Worm (Caenorhabditis elegans) whole organism, L1 larva: ENCODE measurements around the gene E01G4.6.

ENCODE experiments used
- C16A3.4 ChIP-seq: fragments of 150-350 bp; optimal IDR thresholded peaks from 2 replicates; lab custom pipeline; 2014; ENCODE audit warnings: missing biosample characterization, missing genetic modification characterization
- F16B12.6 ChIP-seq: fragments of 150-350 bp; optimal IDR thresholded peaks from 2 replicates; lab custom pipeline; 2014; ENCODE audit warnings: missing biosample characterization, missing genetic modification characterization
- aha-1 ChIP-seq: fragments of 150-350 bp; optimal IDR thresholded peaks from 2 replicates; lab custom pipeline; 2014; ENCODE audit warnings: missing biosample characterization, missing genetic modification characterization
- aly-2 ChIP-seq: fragments of 150-350 bp; optimal IDR thresholded peaks from 2 replicates; lab custom pipeline; 2014; ENCODE audit warnings: missing biosample characterization, missing genetic modification characterization
- ceh-63 ChIP-seq: fragments of 200-800 bp; sonication (Bioruptor generic); optimal IDR thresholded peaks from 2 replicates; lab custom pipeline; 2018; ENCODE audit warnings: mild to moderate bottlenecking, missing genetic modification characterization, missing compliant biosample characterization
- ces-1 ChIP-seq: fragments of 150-350 bp; optimal IDR thresholded peaks from 2 replicates; lab custom pipeline; 2014; ENCODE audit warnings: missing biosample characterization, missing genetic modification reagents, missing genetic modification characterization
- dpl-1 ChIP-seq, 3 experiments: fragments of 150-350 bp in 2 of 3; sonication (generic microtip) in 1 of 3; optimal IDR thresholded peaks; 2 replicates each; lab custom pipeline; 2014 to 2017; ENCODE audit warnings: missing biosample characterization in 3 of 3, missing genetic modification characterization in 3 of 3, missing genetic modification reagents in 3 of 3
- dsc-1 ChIP-seq: sonication (generic microtip); optimal IDR thresholded peaks from 2 replicates; lab custom pipeline; 2016; ENCODE audit warnings: mild to moderate bottlenecking, missing genetic modification characterization, missing compliant biosample characterization
- efl-1 ChIP-seq, 4 experiments: fragments of 150-350 bp; optimal IDR thresholded peaks in 3 of 4; peaks in 1 of 4; 1 replicate in 1 of 4; 2 replicates in 3 of 4; lab custom pipeline; 2014; ENCODE audit warnings: missing biosample characterization in 2 of 4, missing genetic modification characterization in 2 of 4, missing genetic modification reagents in 2 of 4
- efl-3 ChIP-seq: fragments of 200-800 bp; sonication (Bioruptor generic); optimal IDR thresholded peaks from 2 replicates; lab custom pipeline; 2018; ENCODE audit warnings: mild to moderate bottlenecking, missing genetic modification characterization, missing compliant biosample characterization
- egl-13 ChIP-seq: sonication (generic microtip); optimal IDR thresholded peaks from 2 replicates; lab custom pipeline; 2016; ENCODE audit warnings: missing genotype, missing genetic modification reagents, missing genetic modification characterization, missing compliant biosample characterization
- elt-2 ChIP-seq: sonication (generic microtip); optimal IDR thresholded peaks from 2 replicates; lab custom pipeline; 2016; ENCODE audit warnings: missing genetic modification characterization, mild to moderate bottlenecking, inconsistent platforms, missing compliant biosample characterization, missing genetic modification reagents
- lin-14 ChIP-seq: fragments of 200-800 bp; sonication (Bioruptor generic); optimal IDR thresholded peaks from 2 replicates; lab custom pipeline; 2018; ENCODE audit warnings: mild to moderate bottlenecking, missing genetic modification characterization, moderate library complexity, missing compliant biosample characterization
- lin-35 ChIP-seq, 2 experiments: fragments of 150-350 bp; optimal IDR thresholded peaks; 2 replicates each; lab custom pipeline; 2014; ENCODE audit warnings: missing biosample characterization in 2 of 2, missing genetic modification characterization in 2 of 2, missing genetic modification reagents in 2 of 2
- lsy-2 ChIP-seq, 2 experiments: fragments of 150-350 bp; optimal IDR thresholded peaks; 2 replicates each; lab custom pipeline; 2014; ENCODE audit warnings: missing biosample characterization in 2 of 2, missing genetic modification characterization in 2 of 2
- mab-9 ChIP-seq: fragments of 200-800 bp; sonication (Bioruptor generic); IDR thresholded peaks from 2 replicates; pipeline ENCODE4 v1.3.6; 2022; ENCODE audit warnings: missing genetic modification reagents, missing genetic modification characterization, missing compliant biosample characterization
- mdl-1 ChIP-seq, 2 experiments: fragments of 150-350 bp; optimal IDR thresholded peaks; 2 replicates each; lab custom pipeline; 2014 to 2017; ENCODE audit warnings: missing biosample characterization in 2 of 2, missing genetic modification characterization in 2 of 2, inconsistent platforms in 1 of 2
- mep-1 ChIP-seq: fragments of 150-350 bp; optimal IDR thresholded peaks from 2 replicates; lab custom pipeline; 2014; ENCODE audit warnings: missing biosample characterization, missing genetic modification characterization
- nhr-11 ChIP-seq: fragments of 150-350 bp; optimal IDR thresholded peaks from 2 replicates; lab custom pipeline; 2014; ENCODE audit warnings: missing biosample characterization, missing genetic modification characterization
- nhr-12 ChIP-seq: sonication (generic microtip); optimal IDR thresholded peaks from 2 replicates; lab custom pipeline; 2017; ENCODE audit warnings: missing biosample characterization, missing genetic modification characterization
- nhr-19 ChIP-seq: fragments of 200-800 bp; sonication (Bioruptor generic); conservative IDR thresholded peaks from 2 replicates; pipeline ENCODE4 v1.3.6; 2022; ENCODE audit warnings: missing genetic modification characterization, missing compliant biosample characterization
- nhr-237 ChIP-seq: fragments of 150-350 bp; optimal IDR thresholded peaks from 2 replicates; lab custom pipeline; 2014; ENCODE audit warnings: missing biosample characterization, missing genetic modification characterization
- nhr-28 ChIP-seq: fragments of 150-350 bp; optimal IDR thresholded peaks from 2 replicates; lab custom pipeline; 2014; ENCODE audit warnings: missing biosample characterization, missing genetic modification characterization
- nhr-47 ChIP-seq: sonication (generic microtip); optimal IDR thresholded peaks from 2 replicates; lab custom pipeline; 2016; ENCODE audit warnings: mild to moderate bottlenecking, missing genetic modification characterization, moderate library complexity, missing compliant biosample characterization
- nhr-71 ChIP-seq: sonication (generic microtip); optimal IDR thresholded peaks from 2 replicates; lab custom pipeline; 2016; ENCODE audit warnings: mild to moderate bottlenecking, missing genetic modification characterization, moderate library complexity, missing compliant biosample characterization
- pag-3 ChIP-seq: sonication (generic microtip); optimal IDR thresholded peaks from 2 replicates; lab custom pipeline; 2017; ENCODE audit warnings: missing genetic modification characterization, mild to moderate bottlenecking, missing compliant biosample characterization, antibody characterized with exemption, borderline replicate concordance; ENCODE audit not compliant: insufficient read depth
- rnt-1 ChIP-seq: sonication (generic microtip); optimal IDR thresholded peaks from 2 replicates; lab custom pipeline; 2016; ENCODE audit warnings: mild to moderate bottlenecking, missing genetic modification characterization, moderate library complexity, missing compliant biosample characterization
- skn-1 ChIP-seq: fragments of 150-350 bp; optimal IDR thresholded peaks from 2 replicates; lab custom pipeline; 2014; ENCODE audit warnings: missing biosample characterization, missing genetic modification characterization
- snpc-4 ChIP-seq: fragments of 150-350 bp; optimal IDR thresholded peaks from 2 replicates; lab custom pipeline; 2014; ENCODE audit warnings: missing biosample characterization, missing genetic modification characterization
- sup-37 ChIP-seq: fragments of 200-800 bp; sonication (Bioruptor generic); optimal IDR thresholded peaks from 2 replicates; lab custom pipeline; 2018; ENCODE audit warnings: mild to moderate bottlenecking, missing genetic modification characterization, missing compliant biosample characterization
- swsn-7 ChIP-seq: sonication (generic microtip); optimal IDR thresholded peaks from 2 replicates; lab custom pipeline; 2016; ENCODE audit warnings: missing genetic modification characterization, missing compliant biosample characterization
- tbx-2 ChIP-seq: sonication (generic microtip); optimal IDR thresholded peaks from 2 replicates; lab custom pipeline; 2016; ENCODE audit warnings: missing genetic modification characterization, missing compliant biosample characterization
- tlp-1 ChIP-seq: fragments of 150-350 bp; optimal IDR thresholded peaks from 2 replicates; lab custom pipeline; 2014; ENCODE audit warnings: missing biosample characterization, missing genetic modification characterization
- unc-98 ChIP-seq: fragments of 200-800 bp; sonication (Bioruptor generic); IDR thresholded peaks from 2 replicates; pipeline ENCODE4 v1.3.6; 2022; ENCODE audit warnings: missing genetic modification characterization, missing compliant biosample characterization
- vab-15 ChIP-seq: sonication (generic microtip); optimal IDR thresholded peaks from 2 replicates; lab custom pipeline; 2017; ENCODE audit warnings: missing genotype, mild to moderate bottlenecking, missing genetic modification characterization, missing compliant biosample characterization
- xbp-1 ChIP-seq: sonication (generic microtip); optimal IDR thresholded peaks from 2 replicates; lab custom pipeline; 2016; ENCODE audit warnings: missing genetic modification characterization, missing compliant biosample characterization
- zag-1 ChIP-seq: fragments of 150-350 bp; optimal IDR thresholded peaks from 2 replicates; lab custom pipeline; 2014; ENCODE audit warnings: missing biosample characterization, missing genetic modification characterization
- zip-4 ChIP-seq: fragments of 200-800 bp; sonication (Bioruptor generic); optimal IDR thresholded peaks from 2 replicates; lab custom pipeline; 2018; ENCODE audit warnings: mild to moderate bottlenecking, missing genetic modification characterization, moderate library complexity, missing compliant biosample characterization
- ztf-11 ChIP-seq, 2 experiments: sonication (generic microtip); optimal IDR thresholded peaks; 2 replicates each; lab custom pipeline; 2016 to 2017; ENCODE audit warnings: missing genetic modification characterization in 2 of 2, missing biosample characterization in 1 of 2, missing compliant biosample characterization in 1 of 2

E01G4.6 gene

ce11 chrII:13494762-13495161 lies 12.6 kb downstream of the E01G4.6 start (continued):
- TF ChIP-seq efl-1 (optimal IDR thresholded peaks at IDR 0.05; lab: Kevin White, UChicago) = peak; percentile 25 to 54
- peak; percentile 62 to 93 for TF ChIP-seq efl-1 (GFP tag; optimal IDR thresholded peaks at IDR 0.05 in 1 of 2; lab: Kevin White, UChicago)
- peak; percentile 50 for TF ChIP-seq swsn-7
- no peak for TF ChIP-seq zag-1 (tag; lab: Kevin White, UChicago)
- TF ChIP-seq F16B12.6 (tag; lab: Kevin White, UChicago) = peak; percentile 93
- TF ChIP-seq lsy-2 (tag; optimal IDR thresholded peaks at IDR 0.05; lab: Kevin White, UChicago) = peak; percentile 68 to 69
- TF ChIP-seq elt-2 (tag; lab: Kevin White, UChicago) = no peak
- TF ChIP-seq rnt-1 (tag; lab: Kevin White, UChicago) = peak; percentile 25
- no peak for TF ChIP-seq mdl-1 (tag; optimal IDR thresholded peaks at IDR 0.05; lab: Kevin White, UChicago)
- no peak for TF ChIP-seq nhr-237 (tag; lab: Kevin White, UChicago)
- no peak for TF ChIP-seq mab-9 (GFP tag; lab: Robert Waterston, UW)
- TF ChIP-seq nhr-71 = peak; percentile 59
- TF ChIP-seq ztf-11 (tag; optimal IDR thresholded peaks at IDR 0.05; lab: Kevin White, UChicago) = no peak
- peak; percentile 66 for TF ChIP-seq mep-1
- TF ChIP-seq snpc-4 (tag; lab: Kevin White, UChicago) = peak; percentile 29
- no peak for TF ChIP-seq unc-98 (GFP tag; lab: Robert Waterston, UW)
- TF ChIP-seq nhr-12 = no peak
- TF ChIP-seq dpl-1 (GFP tag; optimal IDR thresholded peaks at IDR 0.05; lab: Kevin White, UChicago) = peak in 2 of 3 experiments; percentile 51 to 62
- peak; percentile 60 for TF ChIP-seq nhr-47 (tag; lab: Kevin White, UChicago)
- peak; percentile 11 for TF ChIP-seq nhr-28 (tag; lab: Kevin White, UChicago)
- TF ChIP-seq sup-37 (GFP tag; lab: Kevin White, UChicago) = no peak
- TF ChIP-seq vab-15 (tag; lab: Kevin White, UChicago) = no peak
- TF ChIP-seq xbp-1 (tag; lab: Kevin White, UChicago) = peak; percentile 42
- TF ChIP-seq pag-3 = no peak
- TF ChIP-seq tlp-1 = no peak
- no peak for TF ChIP-seq skn-1 (tag; lab: Kevin White, UChicago)
- no peak for TF ChIP-seq ceh-63
- TF ChIP-seq tbx-2 (tag; lab: Kevin White, UChicago) = peak; percentile 9
- no peak for TF ChIP-seq ces-1 (GFP tag; lab: Kevin White, UChicago)
- peak; percentile 15 for TF ChIP-seq C16A3.4 (tag; lab: Kevin White, UChicago)
- peak; percentile 58 for TF ChIP-seq dsc-1 (tag; lab: Kevin White, UChicago)

ce11 chrII:13495718-13496117 lies 13.5 kb downstream of the E01G4.6 start, which contains the start of gene drr-1:
drr-1 (minus strand) TSS chrII:13495900.
- no peak for TF ChIP-seq zip-4 (GFP tag; lab: Kevin White, UChicago)
- no peak for TF ChIP-seq aha-1
- TF ChIP-seq lin-35 (GFP tag; optimal IDR thresholded peaks at IDR 0.05; lab: Kevin White, UChicago) = peak in 1 of 2 experiments; percentile 4
- TF ChIP-seq elt-2 (tag; lab: Kevin White, UChicago) = peak; percentile 51
- TF ChIP-seq, all 84 proteins: peak for 2

DNA sequence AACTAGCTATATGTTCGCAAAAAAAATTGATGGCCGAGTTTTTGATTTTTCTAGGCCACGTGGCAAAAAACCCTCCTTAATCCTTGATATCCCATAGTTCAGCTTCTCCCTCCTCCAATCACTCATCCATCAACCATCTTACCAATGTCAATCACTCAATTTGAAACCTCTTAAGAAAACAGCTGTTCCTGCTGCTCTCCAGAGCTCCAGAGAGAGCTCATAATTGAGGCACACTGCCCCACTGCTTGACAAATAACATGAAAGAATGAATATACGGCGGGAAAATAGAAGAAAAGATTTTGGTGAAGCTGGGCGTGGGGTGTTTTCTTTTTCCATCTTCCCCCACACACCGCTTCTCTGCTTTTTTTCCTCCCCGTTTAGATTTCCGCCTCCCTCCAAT lies 18.4 kb downstream of the E01G4.6 start:
- peak; percentile 66 for TF ChIP-seq rnt-1 (tag; lab: Kevin White, UChicago)
- peak; percentile 43 for TF ChIP-seq lin-14 (GFP tag; lab: Kevin White, UChicago)
- TF ChIP-seq efl-3 (GFP tag; lab: Kevin White, UChicago) = no peak
- 0 out of 2 replicates have a peak, but pooled peaks have one; percentile 4 for TF ChIP-seq nhr-19 (GFP tag; lab: Robert Waterston, UW)
- TF ChIP-seq tlp-1 = no peak
- no peak for TF ChIP-seq nhr-11 (tag; lab: Kevin White, UChicago)
- TF ChIP-seq aly-2 (tag; lab: Kevin White, UChicago) = no peak
- TF ChIP-seq egl-13 = no peak
